Fruit fly (Drosophila melanogaster): ENCODE measurements around the gene Cpr72Eb.

Gene Cpr72Eb

dm6 chr3L:16328207-16328891 lies 36.4 kb upstream of the Cpr72Eb start, which contains the start of gene CG13058 (continued):
- TF ChIP-seq odd (GFP tag; optimal IDR thresholded peaks at IDR 0.05) (peak; percentile 64), cg (GFP tag; optimal IDR thresholded peaks at IDR 0.05) (no peak), psq (GFP tag; optimal IDR thresholded peaks at IDR 0.05) (no peak), NK7.1 (GFP tag; optimal IDR thresholded peaks at IDR 0.05) (no peak), CG14710 (tag; optimal IDR thresholded peaks at IDR 0.05) (no peak), ash1 (GFP tag; optimal IDR thresholded peaks at IDR 0.05) (no peak), CG43689 (GFP tag; IDR thresholded peaks at IDR 0.05) (peak; percentile 52; the same call in 1 of the 2 replicates), CG10543 (GFP tag; optimal IDR thresholded peaks at IDR 0.05) (peak; percentile 31), Dip2 (GFP tag; IDR thresholded peaks at IDR 0.05) (no peak), org-1 (GFP tag; optimal IDR thresholded peaks at IDR 0.05) (peak; percentile 50), CG14860 (GFP tag; IDR thresholded peaks at IDR 0.05; ENCODE audit: partially characterized antibody) (no peak), emc (GFP tag; optimal IDR thresholded peaks at IDR 0.05) (no peak), dm (GFP tag; optimal IDR thresholded peaks at IDR 0.05) (peak; percentile 45), CG4707 (GFP tag; optimal IDR thresholded peaks at IDR 0.05) (no peak), CG18764 (GFP tag; optimal IDR thresholded peaks at IDR 0.05) (peak; percentile 27), CHES-1-like (GFP tag; optimal IDR thresholded peaks at IDR 0.05) (peak; percentile 59), E2f2 (GFP tag; IDR thresholded peaks at IDR 0.05) (peak; percentile 56), Fer3 (tag; optimal IDR thresholded peaks at IDR 0.05) (peak; percentile 59), CG6854 (GFP tag; optimal IDR thresholded peaks at IDR 0.05) (peak; percentile 39), lab (GFP tag; optimal IDR thresholded peaks at IDR 0.05) (peak; percentile 83), CG10462 (GFP tag; optimal IDR thresholded peaks at IDR 0.05) (no peak), CG17359 (tag; optimal IDR thresholded peaks at IDR 0.05) (peak; percentile 53), bsh (GFP tag; optimal IDR thresholded peaks at IDR 0.05) (peak in 1 of 2 experiments; percentile 3), Lhr (GFP tag; optimal IDR thresholded peaks at IDR 0.05) (no peak), cas (GFP tag; IDR thresholded peaks at IDR 0.05) (no peak), Doc2 (GFP tag; IDR thresholded peaks at IDR 0.05) (peak; percentile 15; the same call in 1 of the 2 replicates), CG11560 (tag; IDR thresholded peaks at IDR 0.05) (0 out of 3 replicates have a peak, but pooled peaks have one; percentile 41), Med (GFP tag) (peak; percentile 54), dimm (GFP tag; IDR thresholded peaks at IDR 0.05) (peak; percentile 23; the same call in 1 of the 2 replicates), CG2120 (GFP tag; optimal IDR thresholded peaks at IDR 0.05) (peak; percentile 77), CG2678 (tag; optimal IDR thresholded peaks at IDR 0.05) (peak; percentile 78), jing (GFP tag; optimal IDR thresholded peaks at IDR 0.05) (peak; percentile 42), sr (GFP tag; IDR thresholded peaks at IDR 0.05) (no peak), crc (GFP tag; optimal IDR thresholded peaks at IDR 0.05) (no peak), z (GFP tag; IDR thresholded peaks at IDR 0.05) (no peak), chn (GFP tag; optimal IDR thresholded peaks at IDR 0.05) (peak; percentile 46), NC2β (GFP tag; optimal IDR thresholded peaks at IDR 0.05) (no peak), CG14050 (GFP tag; IDR thresholded peaks at IDR 0.05) (peak; percentile 76), dan (GFP tag; IDR thresholded peaks at IDR 0.05) (no peak), ind (GFP tag; optimal IDR thresholded peaks at IDR 0.05) (peak; percentile 50), Ravus (GFP tag; IDR thresholded peaks at IDR 0.05) (no peak; the same call in 1 of the 2 replicates), Atf-2 (GFP tag; optimal IDR thresholded peaks at IDR 0.05) (peak; percentile 4), CG13894 (tag; optimal IDR thresholded peaks at IDR 0.05) (peak; percentile 53), Sry-β (GFP tag; optimal IDR thresholded peaks at IDR 0.05) (no peak), Bgb (GFP tag; IDR thresholded peaks at IDR 0.05; ENCODE audit: partially characterized antibody) (no peak), Sin3A (optimal IDR thresholded peaks at IDR 0.05) (no peak), CG7372 (GFP tag; IDR thresholded peaks at IDR 0.05) (no peak), grau (tag; optimal IDR thresholded peaks at IDR 0.05) (peak; percentile 79), CG18476 (GFP tag; optimal IDR thresholded peaks at IDR 0.05) (peak; percentile 14), da (GFP tag; optimal IDR thresholded peaks at IDR 0.05) (no peak), aop (GFP tag; IDR thresholded peaks at IDR 0.05) (no peak)
